Worm (Caenorhabditis elegans) whole organism, late embryonic: ENCODE data around the gene W08E12.4.

ENCODE experiments used
- nfya-1 ChIP-seq: sonication (generic microtip); optimal IDR thresholded peaks from 2 replicates; lab custom pipeline; 2017; ENCODE audit warnings: missing genetic modification characterization, mild to moderate bottlenecking, missing compliant biosample characterization, antibody characterized with exemption, moderate library complexity
- nhr-11 ChIP-seq: fragments of 150-350 bp; optimal IDR thresholded peaks from 2 replicates; lab custom pipeline; 2014; ENCODE audit warnings: missing biosample characterization, missing genetic modification characterization
- sdc-2 ChIP-seq: sonication (generic microtip); optimal IDR thresholded peaks from 2 replicates; lab custom pipeline; 2016; ENCODE audit warnings: missing genotype, missing genetic modification characterization, missing compliant biosample characterization
- unc-55 ChIP-seq: sonication (generic microtip); optimal IDR thresholded peaks from 2 replicates; lab custom pipeline; 2017; ENCODE audit warnings: missing biosample characterization, missing genetic modification reagents, missing genetic modification characterization

DNA sequence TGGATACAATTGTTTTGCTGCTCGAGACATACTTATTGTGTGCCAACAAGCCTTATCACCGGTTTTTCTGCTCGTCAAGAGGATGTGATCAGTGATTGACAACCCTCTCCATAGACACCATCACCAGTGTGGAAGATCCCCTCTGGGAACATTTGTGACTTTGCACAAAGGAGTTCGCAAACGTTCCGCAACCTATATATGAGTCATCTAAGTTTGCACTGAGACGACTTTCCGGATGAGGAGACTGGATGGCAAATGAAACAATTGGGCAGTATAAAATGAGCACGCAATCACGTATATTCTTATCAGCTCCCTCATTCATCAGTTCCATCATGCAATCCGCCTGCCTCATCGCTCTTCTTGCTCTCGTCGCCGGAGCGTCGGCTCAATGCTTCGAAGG lies 1.7 kb upstream of the W08E12.4 start, which contains the start of gene W08E12.5:
- TF ChIP-seq nhr-11 (tag; lab: Kevin White, UChicago) = no peak
- no peak for TF ChIP-seq sdc-2
- TF ChIP-seq nfya-1 (tag; lab: Kevin White, UChicago) = no peak
- no peak for TF ChIP-seq unc-55 (GFP tag; lab: Kevin White, UChicago)
